Fruit fly (Drosophila melanogaster) whole organism, embryonic: ENCODE results near the gene Mtpalpha.

Source experiments
- CG11560 ChIP-seq: fragments of 200-800 bp; sonication (Bioruptor generic); IDR thresholded peaks from 3 replicates; pipeline ENCODE4 v1.3.6; 2022; ENCODE audit warnings: missing biosample characterization, missing genetic modification characterization
- CG2678 ChIP-seq: fragments of 200-800 bp; sonication (Bioruptor generic); optimal IDR thresholded peaks from 3 replicates; lab custom pipeline; 2019; ENCODE audit warnings: missing biosample characterization, mild to moderate bottlenecking, missing genetic modification characterization, moderate library complexity
- CG32767 ChIP-seq: fragments of 200-800 bp; sonication (Bioruptor generic); IDR thresholded peaks from 2 replicates; pipeline ENCODE4 v1.3.6; 2022; ENCODE audit warnings: missing biosample characterization, missing genetic modification characterization
- bbx ChIP-seq: fragments of 200-800 bp; sonication (Bioruptor generic); IDR thresholded peaks from 2 replicates; pipeline ENCODE4 v1.3.6; 2022; ENCODE audit warnings: missing biosample characterization, missing genetic modification characterization; ENCODE audit not compliant: partially characterized antibody
- sisA ChIP-seq: fragments of 200-800 bp; sonication (Bioruptor generic); IDR thresholded peaks from 2 replicates; pipeline ENCODE4 v1.3.6; 2022; ENCODE audit warnings: missing biosample characterization, missing genetic modification characterization
- slou ChIP-seq: fragments of 200-800 bp; sonication (Bioruptor generic); optimal IDR thresholded peaks from 3 replicates; lab custom pipeline; 2016; ENCODE audit warnings: missing biosample characterization, missing genetic modification characterization

DNA sequence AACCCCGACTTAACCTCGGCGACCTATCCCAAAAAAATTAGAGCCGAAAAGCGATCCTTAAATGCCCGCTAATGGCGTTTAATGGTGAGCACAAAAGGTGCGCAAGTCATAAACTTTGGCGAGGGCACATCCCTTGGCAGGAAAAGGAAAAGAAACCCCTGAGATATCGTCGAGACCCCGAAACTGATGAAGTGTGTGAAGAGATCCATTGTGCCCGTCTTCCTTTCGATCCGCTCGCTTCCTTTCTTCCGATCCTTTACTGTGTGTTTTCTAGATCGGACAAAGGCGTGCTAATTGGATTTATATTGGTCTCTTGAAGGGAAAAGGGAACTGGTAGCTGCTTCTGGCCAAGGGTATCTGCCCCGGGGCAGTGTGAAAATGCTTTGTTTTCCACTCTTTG lies 24.7 kb upstream of the Mtpalpha start:
- TF ChIP-seq CG11560 (no peak), bbx (GFP tag; lab: Robert Waterston, UW) (no peak), CG32767 (GFP tag; lab: Robert Waterston, UW) (no peak), sisA (GFP tag; lab: Robert Waterston, UW) (no peak), slou (GFP tag; lab: Kevin White, UChicago) (no peak), CG2678 (tag; lab: Kevin White, UChicago) (no peak)
